Worm (Caenorhabditis elegans) whole organism, late embryonic: ENCODE measurements around the gene B0546.3.

ENCODE experiments used
- F13H6.1 ChIP-seq: sonication (generic microtip); optimal IDR thresholded peaks from 2 replicates; lab custom pipeline; 2016; ENCODE audit warnings: missing genetic modification characterization, missing compliant biosample characterization
- K09A11.1 ChIP-seq: sonication (generic microtip); optimal IDR thresholded peaks from 2 replicates; lab custom pipeline; 2017; ENCODE audit warnings: antibody characterized with exemption, mild to moderate bottlenecking, missing genetic modification characterization, missing compliant biosample characterization; ENCODE audit not compliant: insufficient read depth
- T23F11.4 ChIP-seq: fragments of 200-800 bp; sonication (Bioruptor generic); optimal IDR thresholded peaks from 2 replicates; lab custom pipeline; 2018; ENCODE audit warnings: mild to moderate bottlenecking, missing genetic modification characterization, missing compliant biosample characterization
- ama-1 ChIP-seq: fragments of 150-350 bp; optimal IDR thresholded peaks from 2 replicates; lab custom pipeline; 2014
- ceh-19 ChIP-seq: fragments of 200-800 bp; sonication (Bioruptor generic); optimal IDR thresholded peaks from 2 replicates; lab custom pipeline; 2018; ENCODE audit warnings: mild to moderate bottlenecking, missing genetic modification characterization, missing compliant biosample characterization
- ceh-2 ChIP-seq: sonication (generic microtip); optimal IDR thresholded peaks from 2 replicates; lab custom pipeline; 2016; ENCODE audit warnings: missing genotype, missing genetic modification characterization, missing compliant biosample characterization
- ceh-22 ChIP-seq: sonication (generic microtip); optimal IDR thresholded peaks from 2 replicates; lab custom pipeline; 2017; ENCODE audit warnings: missing biosample characterization, missing genetic modification characterization
- ceh-24 ChIP-seq: sonication (generic microtip); optimal IDR thresholded peaks from 2 replicates; lab custom pipeline; 2016; ENCODE audit warnings: mild to moderate bottlenecking, missing genetic modification characterization, missing compliant biosample characterization
- ceh-45 ChIP-seq: fragments of 200-800 bp; sonication (Bioruptor generic); IDR thresholded peaks from 2 replicates; pipeline ENCODE4 v1.3.6; 2022; ENCODE audit warnings: missing genetic modification reagents, missing genetic modification characterization, missing compliant biosample characterization
- ceh-6 ChIP-seq: fragments of 200-800 bp; sonication (Bioruptor generic); optimal IDR thresholded peaks from 2 replicates; lab custom pipeline; 2018; ENCODE audit warnings: mild to moderate bottlenecking, missing genetic modification characterization, missing compliant biosample characterization
- ceh-9 ChIP-seq: sonication (generic microtip); optimal IDR thresholded peaks from 2 replicates; lab custom pipeline; 2016; ENCODE audit warnings: mild to moderate bottlenecking, missing genetic modification characterization, inconsistent platforms, missing compliant biosample characterization
- dmd-4 ChIP-seq: sonication (generic microtip); optimal IDR thresholded peaks from 2 replicates; lab custom pipeline; 2016; ENCODE audit warnings: borderline replicate concordance, missing genetic modification characterization, missing compliant biosample characterization
- elt-2 ChIP-seq: sonication (generic microtip); optimal IDR thresholded peaks from 2 replicates; lab custom pipeline; 2016; ENCODE audit warnings: missing genetic modification reagents, missing genetic modification characterization, missing compliant biosample characterization
- elt-4 ChIP-seq: sonication (generic microtip); optimal IDR thresholded peaks from 2 replicates; lab custom pipeline; 2016; ENCODE audit warnings: missing genetic modification characterization, missing compliant biosample characterization
- ets-4 ChIP-seq: sonication (generic microtip); optimal IDR thresholded peaks from 2 replicates; lab custom pipeline; 2016; ENCODE audit warnings: missing genetic modification characterization, missing compliant biosample characterization
- eyg-1 ChIP-seq: sonication (generic microtip); optimal IDR thresholded peaks from 2 replicates; lab custom pipeline; 2016; ENCODE audit warnings: missing genotype, missing genetic modification characterization, missing compliant biosample characterization
- fax-1 ChIP-seq: sonication (generic microtip); optimal IDR thresholded peaks from 2 replicates; lab custom pipeline; 2016; ENCODE audit warnings: missing genotype, missing genetic modification characterization, missing compliant biosample characterization
- fkh-10 ChIP-seq: fragments of 150-350 bp; optimal IDR thresholded peaks from 2 replicates; lab custom pipeline; 2014; ENCODE audit warnings: missing biosample characterization, missing genetic modification reagents, missing genetic modification characterization
- fkh-6 ChIP-seq: sonication (generic microtip); optimal IDR thresholded peaks from 2 replicates; lab custom pipeline; 2016; ENCODE audit warnings: missing genetic modification characterization, missing compliant biosample characterization
- hlh-15 ChIP-seq: sonication (generic microtip); optimal IDR thresholded peaks from 2 replicates; lab custom pipeline; 2016; ENCODE audit warnings: missing genetic modification characterization, missing compliant biosample characterization
- hlh-6 ChIP-seq: sonication (generic microtip); optimal IDR thresholded peaks from 2 replicates; lab custom pipeline; 2016; ENCODE audit warnings: missing genotype, missing genetic modification characterization, missing compliant biosample characterization
- lim-6 ChIP-seq: sonication (generic microtip); optimal IDR thresholded peaks from 2 replicates; lab custom pipeline; 2016; ENCODE audit warnings: missing genetic modification characterization, missing compliant biosample characterization
- lin-11 ChIP-seq: fragments of 200-800 bp; sonication (Bioruptor generic); optimal IDR thresholded peaks from 2 replicates; lab custom pipeline; 2018; ENCODE audit warnings: mild to moderate bottlenecking, missing genetic modification characterization, missing compliant biosample characterization
- mec-3 ChIP-seq: sonication (generic microtip); optimal IDR thresholded peaks from 2 replicates; lab custom pipeline; 2016; ENCODE audit warnings: borderline replicate concordance, missing genetic modification characterization, missing compliant biosample characterization
- nfya-1 ChIP-seq: sonication (generic microtip); optimal IDR thresholded peaks from 2 replicates; lab custom pipeline; 2017; ENCODE audit warnings: missing genetic modification characterization, mild to moderate bottlenecking, missing compliant biosample characterization, antibody characterized with exemption, moderate library complexity
- nhr-11 ChIP-seq: fragments of 150-350 bp; optimal IDR thresholded peaks from 2 replicates; lab custom pipeline; 2014; ENCODE audit warnings: missing biosample characterization, missing genetic modification characterization
- pag-3 ChIP-seq: sonication (generic microtip); optimal IDR thresholded peaks from 2 replicates; lab custom pipeline; 2016; ENCODE audit warnings: missing compliant biosample characterization, missing genetic modification characterization, borderline replicate concordance
- pax-1 ChIP-seq: fragments of 150-350 bp; optimal IDR thresholded peaks from 2 replicates; lab custom pipeline; 2014; ENCODE audit warnings: missing biosample characterization, missing genetic modification characterization
- pha-4 ChIP-seq: fragments of 150-350 bp; optimal IDR thresholded peaks from 2 replicates; lab custom pipeline; 2018; ENCODE audit warnings: missing biosample characterization, missing genetic modification reagents, missing genetic modification characterization
- pros-1 ChIP-seq: fragments of 150-350 bp; optimal IDR thresholded peaks from 2 replicates; lab custom pipeline; 2014; ENCODE audit warnings: missing biosample characterization, missing genetic modification reagents, missing genetic modification characterization
- ref-2 ChIP-seq: sonication (generic microtip); optimal IDR thresholded peaks from 2 replicates; lab custom pipeline; 2016; ENCODE audit warnings: missing genetic modification characterization, missing compliant biosample characterization
- rnt-1 ChIP-seq: sonication (generic microtip); optimal IDR thresholded peaks from 2 replicates; lab custom pipeline; 2016; ENCODE audit warnings: missing genetic modification characterization, missing compliant biosample characterization
- sdc-2 ChIP-seq: sonication (generic microtip); optimal IDR thresholded peaks from 2 replicates; lab custom pipeline; 2016; ENCODE audit warnings: missing genotype, missing genetic modification characterization, missing compliant biosample characterization
- sox-2 ChIP-seq: fragments of 200-800 bp; sonication (Bioruptor generic); IDR thresholded peaks from 2 replicates; pipeline ENCODE4 v1.3.6; 2022; ENCODE audit warnings: missing genetic modification reagents, missing genetic modification characterization, missing compliant biosample characterization
- syd-9 ChIP-seq: sonication (generic microtip); optimal IDR thresholded peaks from 2 replicates; lab custom pipeline; 2016; ENCODE audit warnings: mild to moderate bottlenecking, missing genetic modification characterization, moderate library complexity, missing compliant biosample characterization
- ttx-3 ChIP-seq: sonication (generic microtip); optimal IDR thresholded peaks from 2 replicates; lab custom pipeline; 2016; ENCODE audit warnings: missing genetic modification reagents, missing genetic modification characterization, missing compliant biosample characterization
- unc-3 ChIP-seq, 2 experiments: fragments of 200-800 bp in 1 of 2; sonication (Bioruptor generic) in 1 of 2; sonication (generic microtip) in 1 of 2; conservative IDR thresholded peaks in 1 of 2; optimal IDR thresholded peaks in 1 of 2; 2 replicates each; pipeline versions ENCODE4 v1.3.6 to Lab custom; 2016 to 2022; ENCODE audit warnings: missing compliant biosample characterization in 2 of 2, missing genetic modification characterization in 2 of 2, missing genetic modification reagents in 1 of 2
- unc-42 ChIP-seq: sonication (generic microtip); optimal IDR thresholded peaks from 2 replicates; lab custom pipeline; 2016; ENCODE audit warnings: missing genotype, missing genetic modification characterization, missing compliant biosample characterization
- zip-5 ChIP-seq: sonication (generic microtip); optimal IDR thresholded peaks from 2 replicates; lab custom pipeline; 2016; ENCODE audit warnings: missing genetic modification characterization, missing compliant biosample characterization

Gene B0546.3

ce11 chrIV:3382338-3382907, at the start of gene B0546.3:
Gene B0546.3 (minus strand): TSS chrIV:3382841.
- no peak for TF ChIP-seq ceh-9 (tag; lab: Kevin White, UChicago)
- no peak for TF ChIP-seq elt-2 (tag; lab: Kevin White, UChicago)
- no peak for TF ChIP-seq mec-3 (tag; lab: Kevin White, UChicago)
- TF ChIP-seq ceh-19 (GFP tag; lab: Kevin White, UChicago): no peak
- TF ChIP-seq ttx-3: no peak
- no peak for TF ChIP-seq nfya-1 (tag; lab: Kevin White, UChicago)
- no peak for TF ChIP-seq T23F11.4
- no peak for TF ChIP-seq ceh-24 (tag; lab: Kevin White, UChicago)
- no peak for TF ChIP-seq ceh-6
- TF ChIP-seq ref-2 (tag; lab: Kevin White, UChicago): no peak
- no peak for TF ChIP-seq zip-5 (tag; lab: Kevin White, UChicago)
- no peak for TF ChIP-seq eyg-1 (tag; lab: Kevin White, UChicago)
- TF ChIP-seq pax-1 (tag; lab: Kevin White, UChicago): no peak
- TF ChIP-seq pros-1 (tag; lab: Kevin White, UChicago): no peak
- TF ChIP-seq elt-4 (tag; lab: Kevin White, UChicago): no peak
- TF ChIP-seq lin-11 (tag; lab: Kevin White, UChicago): no peak
- no peak for TF ChIP-seq sox-2 (GFP tag; lab: Robert Waterston, UW)

ce11 chrIV:3428434-3428950, 45.9 kb upstream of the B0546.3 start, which contains the start of the genes C04C3.9 and srz-60:
Gene C04C3.9 (minus strand): TSS chrIV:3428534.
Gene srz-60 (plus strand): TSS chrIV:3428900.
- no peak for TF ChIP-seq ama-1
- no peak for TF ChIP-seq nhr-11 (tag; lab: Kevin White, UChicago)
- no peak for TF ChIP-seq lim-6
- TF ChIP-seq pha-4 (tag; lab: Kevin White, UChicago): no peak
- TF ChIP-seq ceh-9 (tag; lab: Kevin White, UChicago): no peak
- TF ChIP-seq ceh-45 (GFP tag; lab: Robert Waterston, UW): no peak
- no peak for TF ChIP-seq ceh-22 (tag; lab: Kevin White, UChicago)
- no peak for TF ChIP-seq mec-3 (tag; lab: Kevin White, UChicago)
- no peak for TF ChIP-seq pag-3 (tag; lab: Kevin White, UChicago)

DNA sequence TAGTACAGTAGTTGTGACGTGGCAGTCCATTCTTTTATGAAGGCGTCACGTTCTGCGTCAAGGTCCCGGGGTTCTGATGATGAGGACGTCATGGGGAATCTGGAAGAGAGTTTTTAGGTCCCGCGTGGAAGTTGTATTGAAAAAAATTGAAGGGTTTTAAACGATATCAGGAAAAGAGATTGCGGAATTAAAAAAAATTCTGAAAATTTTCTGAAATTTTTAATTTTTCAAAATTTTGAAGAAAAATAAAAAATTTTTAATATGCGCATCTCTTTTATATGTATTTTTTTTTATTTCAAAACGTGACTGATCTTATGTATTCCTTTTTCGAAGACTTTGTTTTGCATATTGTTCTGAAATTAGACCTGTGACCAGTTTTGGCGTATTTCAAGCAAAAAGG, 39.9 kb upstream of the B0546.3 start, which contains the start of gene C04C3.6:
Gene C04C3.6, minus strand, starts transcription at position 101 of the 400 bp plus-strand sequence.
- TF ChIP-seq unc-42 (tag; lab: Kevin White, UChicago) (no peak), unc-3 (GFP tag; conservative IDR thresholded peaks at IDR 0.05; lab: Robert Waterston, UW) (no peak), unc-3 (tag; optimal IDR thresholded peaks at IDR 0.05; lab: Kevin White, UChicago) (no peak), ets-4 (tag; lab: Kevin White, UChicago) (no peak), sdc-2 (no peak), K09A11.1 (tag; lab: Kevin White, UChicago) (no peak), ceh-6 (no peak), rnt-1 (tag; lab: Kevin White, UChicago) (no peak), hlh-15 (tag; lab: Kevin White, UChicago) (no peak), elt-2 (tag; lab: Kevin White, UChicago) (no peak), syd-9 (no peak), ceh-2 (tag; lab: Kevin White, UChicago) (no peak), ref-2 (tag; lab: Kevin White, UChicago) (no peak), F13H6.1 (tag; lab: Kevin White, UChicago) (no peak), pros-1 (tag; lab: Kevin White, UChicago) (no peak), fax-1 (no peak), dmd-4 (tag; lab: Kevin White, UChicago) (no peak), hlh-6 (tag; lab: Kevin White, UChicago) (no peak), ceh-19 (GFP tag; lab: Kevin White, UChicago) (no peak), fkh-6 (no peak), fkh-10 (GFP tag; lab: Kevin White, UChicago) (no peak)
